Worm (Caenorhabditis elegans) whole organism, L1 larva: Measurements from ENCODE around the gene tbb-2.

ENCODE experiments used
- ama-1 ChIP-seq: fragments of 150-350 bp; optimal IDR thresholded peaks from 2 replicates; lab custom pipeline; 2014
- ceh-63 ChIP-seq: fragments of 200-800 bp; sonication (Bioruptor generic); optimal IDR thresholded peaks from 2 replicates; lab custom pipeline; 2018; ENCODE audit warnings: mild to moderate bottlenecking, missing genetic modification characterization, missing compliant biosample characterization
- elt-3 ChIP-seq, 6 experiments: fragments of 150-350 bp in 1 of 6; sonication (generic microtip); optimal IDR thresholded peaks; 2 replicates each; lab custom pipeline; 2017 to 2018; ENCODE audit warnings: missing biosample characterization in 6 of 6, missing genetic modification characterization in 6 of 6, inconsistent platforms in 1 of 6
- fkh-4 ChIP-seq: sonication (generic microtip); optimal IDR thresholded peaks from 2 replicates; lab custom pipeline; 2016; ENCODE audit warnings: missing compliant biosample characterization, missing genetic modification characterization, borderline replicate concordance
- grh-1 ChIP-seq: fragments of 200-800 bp; sonication (Bioruptor generic); IDR thresholded peaks from 2 replicates; pipeline ENCODE4 v1.3.6; 2022; ENCODE audit warnings: missing genetic modification reagents, missing genetic modification characterization, missing compliant biosample characterization
- hlh-17 ChIP-seq: fragments of 200-800 bp; sonication (Bioruptor generic); optimal IDR thresholded peaks from 2 replicates; lab custom pipeline; 2018; ENCODE audit warnings: missing genetic modification characterization, mild to moderate bottlenecking, missing compliant biosample characterization, moderate library complexity, borderline replicate concordance
- jun-1 ChIP-seq: fragments of 150-350 bp; optimal IDR thresholded peaks from 2 replicates; lab custom pipeline; 2014; ENCODE audit warnings: missing biosample characterization, missing genetic modification reagents, missing genetic modification characterization
- lin-13 ChIP-seq: fragments of 150-350 bp; optimal IDR thresholded peaks from 2 replicates; lab custom pipeline; 2014; ENCODE audit warnings: missing biosample characterization, missing genetic modification reagents, missing genetic modification characterization
- mep-1 ChIP-seq: fragments of 150-350 bp; optimal IDR thresholded peaks from 2 replicates; lab custom pipeline; 2014; ENCODE audit warnings: missing biosample characterization, missing genetic modification characterization
- nhr-11 ChIP-seq: fragments of 150-350 bp; optimal IDR thresholded peaks from 2 replicates; lab custom pipeline; 2014; ENCODE audit warnings: missing biosample characterization, missing genetic modification characterization
- nhr-28 ChIP-seq: fragments of 150-350 bp; optimal IDR thresholded peaks from 2 replicates; lab custom pipeline; 2014; ENCODE audit warnings: missing biosample characterization, missing genetic modification characterization
- nhr-77 ChIP-seq: fragments of 150-350 bp; optimal IDR thresholded peaks from 2 replicates; lab custom pipeline; 2014; ENCODE audit warnings: missing biosample characterization, missing genetic modification characterization
- unc-62 ChIP-seq: fragments of 150-350 bp; optimal IDR thresholded peaks from 2 replicates; lab custom pipeline; 2014; ENCODE audit warnings: missing biosample characterization, missing genetic modification reagents, missing genetic modification characterization
- ztf-4 ChIP-seq: fragments of 150-350 bp; optimal IDR thresholded peaks from 2 replicates; lab custom pipeline; 2014; ENCODE audit warnings: missing biosample characterization, missing genetic modification characterization

- TF ChIP-seq grh-1 (no peak), ama-1 (lab: Kevin White, UChicago) (no peak), lin-13 (GFP tag; lab: Kevin White, UChicago) (peak; percentile 33), elt-3 (tag; optimal IDR thresholded peaks at IDR 0.05; lab: Kevin White, UChicago) (no peak), nhr-77 (tag; lab: Kevin White, UChicago) (no peak), fkh-4 (no peak), mep-1 (tag; lab: Kevin White, UChicago) (peak; percentile 75), jun-1 (tag; lab: Kevin White, UChicago) (peak; percentile 68), ceh-63 (GFP tag; lab: Kevin White, UChicago) (no peak), unc-62 (GFP tag; lab: Kevin White, UChicago) (no peak), nhr-11 (tag; lab: Kevin White, UChicago) (no peak), hlh-17 (GFP tag; lab: Kevin White, UChicago) (no peak), nhr-28 (tag; lab: Kevin White, UChicago) (no peak), ztf-4 (no peak)
These were observed 670 bp upstream of the tbb-2 start for ce11 chrIII:4018095-4018498.
